Worm (Caenorhabditis elegans) whole organism, mixed stage, embryonic: ENCODE measurements around the gene fbxb-57.

Experiments used
- blmp-1 ChIP-seq: fragments of 150-350 bp; optimal IDR thresholded peaks from 2 replicates; lab custom pipeline; 2014; ENCODE audit warnings: missing biosample characterization, missing genetic modification characterization
- ceh-39 ChIP-seq: fragments of 150-350 bp; optimal IDR thresholded peaks from 2 replicates; lab custom pipeline; 2014; ENCODE audit warnings: missing biosample characterization, missing genetic modification characterization
- ceh-43 ChIP-seq: fragments of 200-800 bp; sonication (Bioruptor generic); optimal IDR thresholded peaks from 2 replicates; lab custom pipeline; 2018; ENCODE audit warnings: mild to moderate bottlenecking, missing genetic modification characterization, moderate library complexity, missing compliant biosample characterization
- ceh-83 ChIP-seq: fragments of 200-800 bp; sonication (Bioruptor generic); optimal IDR thresholded peaks from 2 replicates; lab custom pipeline; 2018; ENCODE audit warnings: mild to moderate bottlenecking, missing genetic modification characterization, missing compliant biosample characterization
- ces-1 ChIP-seq: fragments of 150-350 bp; optimal IDR thresholded peaks from 2 replicates; lab custom pipeline; 2014; ENCODE audit warnings: missing biosample characterization, missing genetic modification reagents, missing genetic modification characterization
- cnd-1 ChIP-seq: fragments of 200-800 bp; sonication (Bioruptor generic); optimal IDR thresholded peaks from 2 replicates; lab custom pipeline; 2018; ENCODE audit warnings: mild to moderate bottlenecking, missing genetic modification characterization, missing compliant biosample characterization
- elt-1 ChIP-seq: sonication (generic microtip); optimal IDR thresholded peaks from 2 replicates; lab custom pipeline; 2017; ENCODE audit warnings: missing genetic modification characterization, mild to moderate bottlenecking, missing compliant biosample characterization, antibody characterized with exemption, moderate library complexity, borderline replicate concordance; ENCODE audit not compliant: insufficient read depth
- elt-3 ChIP-seq: fragments of 150-350 bp; optimal IDR thresholded peaks from 2 replicates; lab custom pipeline; 2014; ENCODE audit warnings: missing biosample characterization, missing genetic modification characterization
- ham-2 ChIP-seq: fragments of 200-800 bp; sonication (Bioruptor generic); optimal IDR thresholded peaks from 2 replicates; lab custom pipeline; 2018; ENCODE audit warnings: mild to moderate bottlenecking, missing genetic modification characterization, missing compliant biosample characterization
- hlh-1 ChIP-seq: fragments of 150-350 bp; optimal IDR thresholded peaks from 2 replicates; lab custom pipeline; 2014; ENCODE audit warnings: missing biosample characterization, missing genetic modification reagents, missing genetic modification characterization
- lin-13 ChIP-seq: fragments of 150-350 bp; optimal IDR thresholded peaks from 2 replicates; lab custom pipeline; 2014; ENCODE audit warnings: missing biosample characterization, missing genetic modification characterization
- lin-32 ChIP-seq: fragments of 200-800 bp; sonication (Bioruptor generic); optimal IDR thresholded peaks from 2 replicates; lab custom pipeline; 2018; ENCODE audit warnings: mild to moderate bottlenecking, missing genetic modification characterization, missing compliant biosample characterization
- lsy-2 ChIP-seq: fragments of 150-350 bp; optimal IDR thresholded peaks from 2 replicates; lab custom pipeline; 2014; ENCODE audit warnings: missing biosample characterization, missing genetic modification characterization
- mep-1 ChIP-seq: fragments of 150-350 bp; optimal IDR thresholded peaks from 2 replicates; lab custom pipeline; 2017; ENCODE audit warnings: missing biosample characterization, missing genetic modification reagents, missing genetic modification characterization, inconsistent platforms
- mls-2 ChIP-seq: sonication (generic microtip); optimal IDR thresholded peaks from 2 replicates; lab custom pipeline; 2016; ENCODE audit warnings: mild to moderate bottlenecking, missing genetic modification characterization, moderate library complexity, missing compliant biosample characterization
- nhr-12 ChIP-seq: fragments of 150-350 bp; optimal IDR thresholded peaks from 2 replicates; lab custom pipeline; 2014; ENCODE audit warnings: missing biosample characterization, missing genetic modification characterization
- nhr-2 ChIP-seq: fragments of 150-350 bp; optimal IDR thresholded peaks from 2 replicates; lab custom pipeline; 2014; ENCODE audit warnings: missing biosample characterization, missing genetic modification characterization
- nhr-237 ChIP-seq: fragments of 150-350 bp; optimal IDR thresholded peaks from 2 replicates; lab custom pipeline; 2014; ENCODE audit warnings: missing biosample characterization, missing genetic modification characterization
- nhr-28 ChIP-seq: fragments of 150-350 bp; optimal IDR thresholded peaks from 2 replicates; lab custom pipeline; 2014; ENCODE audit warnings: missing biosample characterization, missing genetic modification characterization
- nhr-76 ChIP-seq: sonication (generic microtip); optimal IDR thresholded peaks from 2 replicates; lab custom pipeline; 2017; ENCODE audit warnings: missing biosample characterization, missing genetic modification characterization
- pha-4 ChIP-seq: fragments of 150-350 bp; optimal IDR thresholded peaks from 2 replicates; lab custom pipeline; 2018; ENCODE audit warnings: missing biosample characterization, missing genetic modification reagents, missing genetic modification characterization
- sem-2 ChIP-seq: fragments of 200-800 bp; sonication (Bioruptor generic); optimal IDR thresholded peaks from 2 replicates; lab custom pipeline; 2018; ENCODE audit warnings: mild to moderate bottlenecking, missing genetic modification characterization, missing compliant biosample characterization
- snpc-4 ChIP-seq: fragments of 150-350 bp; optimal IDR thresholded peaks from 2 replicates; lab custom pipeline; 2014; ENCODE audit warnings: missing biosample characterization, missing genetic modification characterization
- sptf-1 ChIP-seq: sonication (generic microtip); optimal IDR thresholded peaks from 2 replicates; lab custom pipeline; 2017; ENCODE audit warnings: mild to moderate bottlenecking, missing genetic modification characterization, moderate library complexity, missing compliant biosample characterization
- tbx-8 ChIP-seq: fragments of 200-800 bp; sonication (Bioruptor generic); optimal IDR thresholded peaks from 2 replicates; lab custom pipeline; 2018; ENCODE audit warnings: mild to moderate bottlenecking, missing genetic modification characterization, moderate library complexity, missing compliant biosample characterization
- unc-120 ChIP-seq: sonication (generic microtip); optimal IDR thresholded peaks from 2 replicates; lab custom pipeline; 2017; ENCODE audit warnings: missing genetic modification characterization, missing compliant biosample characterization; ENCODE audit not compliant: poor library complexity, severe bottlenecking
- unc-62 ChIP-seq: fragments of 150-350 bp; optimal IDR thresholded peaks from 2 replicates; lab custom pipeline; 2014; ENCODE audit warnings: missing biosample characterization, missing genetic modification reagents, missing genetic modification characterization
- zip-8 ChIP-seq: fragments of 150-350 bp; optimal IDR thresholded peaks from 2 replicates; lab custom pipeline; 2014; ENCODE audit warnings: missing biosample characterization, missing genetic modification characterization

Gene fbxb-57

DNA sequence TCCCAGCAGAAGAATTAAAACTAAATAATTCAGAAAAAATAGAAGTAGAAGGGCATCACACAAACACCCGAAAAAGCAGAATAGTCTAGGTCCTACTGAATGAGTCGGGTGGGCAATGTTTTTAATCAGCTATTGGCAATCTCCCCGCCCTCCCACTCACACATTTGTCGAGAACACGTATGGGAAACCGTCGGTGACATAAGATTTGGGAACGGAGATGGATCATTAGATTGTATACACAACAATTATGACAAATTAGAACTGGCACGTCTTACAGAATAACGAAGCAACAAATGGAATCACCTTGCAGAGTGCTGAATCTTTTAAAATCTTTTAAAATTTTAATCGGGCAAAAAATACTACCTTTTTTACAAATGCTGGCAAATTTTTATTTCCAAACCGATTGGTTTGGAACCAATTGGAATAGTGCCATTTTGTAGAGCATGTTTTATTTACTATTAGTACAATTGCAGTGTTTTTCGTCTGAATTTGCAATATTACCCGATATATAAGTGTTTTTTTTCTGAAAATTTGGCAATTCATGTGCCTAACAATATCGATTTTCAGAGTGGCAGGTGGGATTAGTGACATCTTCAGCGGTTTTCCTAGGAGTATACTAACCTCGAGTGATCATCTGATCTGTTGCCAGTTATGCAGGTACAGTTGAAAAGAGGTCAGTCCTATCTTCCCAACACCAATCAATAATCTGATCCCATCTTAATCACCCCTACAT is at the start of gene fbxb-57, which contains the start of gene F55C9.3:
Gene fbxb-57 (plus strand): TSS at position 683 of the 733 bp plus-strand sequence.
Gene F55C9.3 (minus strand): TSS at position 101 of the 733 bp plus-strand sequence.
- TF ChIP-seq elt-1 (tag; lab: Kevin White, UChicago): peak; percentile 69
- TF ChIP-seq cnd-1 (tag; lab: Kevin White, UChicago): no peak
- no peak for TF ChIP-seq mep-1 (tag; lab: Kevin White, UChicago)
- TF ChIP-seq nhr-12 (tag; lab: Kevin White, UChicago): no peak
- TF ChIP-seq unc-62: no peak

DNA sequence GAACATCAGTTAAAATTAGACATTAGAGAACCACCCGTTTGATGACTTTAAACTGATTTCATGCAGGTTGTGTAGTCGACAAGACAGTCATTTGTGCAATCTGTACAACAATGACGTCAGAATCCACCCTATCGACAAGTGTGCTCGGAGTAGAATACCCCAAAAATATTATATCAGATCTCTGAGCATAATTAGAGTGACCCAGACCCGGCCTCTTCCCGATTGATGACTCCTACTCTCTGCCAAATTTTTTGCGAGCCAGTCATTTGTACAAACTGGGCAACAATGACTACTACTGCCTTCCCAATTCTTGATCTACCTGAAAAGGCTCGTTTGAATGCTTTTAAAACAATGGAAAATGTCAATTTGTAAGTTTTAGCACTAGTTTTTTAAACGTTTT is 48.4 kb upstream of the fbxb-57 start, which contains the start of the genes fbxb-115 and fbxb-1:
Gene fbxb-115 (minus strand): TSS at position 101 of the 400 bp plus-strand sequence.
Gene fbxb-1 (plus strand): TSS at position 226 of the 400 bp plus-strand sequence.
- TF ChIP-seq unc-62 (no peak), cnd-1 (tag; lab: Kevin White, UChicago) (no peak), sem-2 (GFP tag; lab: Kevin White, UChicago) (no peak), unc-120 (tag; lab: Kevin White, UChicago) (no peak), ces-1 (no peak), snpc-4 (no peak), mep-1 (tag; lab: Kevin White, UChicago) (no peak), nhr-2 (no peak), elt-1 (tag; lab: Kevin White, UChicago) (no peak), blmp-1 (tag; lab: Kevin White, UChicago) (no peak), pha-4 (tag; lab: Kevin White, UChicago) (no peak), mls-2 (tag; lab: Kevin White, UChicago) (no peak), lsy-2 (no peak), ceh-39 (tag; lab: Kevin White, UChicago) (no peak), nhr-28 (no peak), ceh-83 (no peak)

DNA sequence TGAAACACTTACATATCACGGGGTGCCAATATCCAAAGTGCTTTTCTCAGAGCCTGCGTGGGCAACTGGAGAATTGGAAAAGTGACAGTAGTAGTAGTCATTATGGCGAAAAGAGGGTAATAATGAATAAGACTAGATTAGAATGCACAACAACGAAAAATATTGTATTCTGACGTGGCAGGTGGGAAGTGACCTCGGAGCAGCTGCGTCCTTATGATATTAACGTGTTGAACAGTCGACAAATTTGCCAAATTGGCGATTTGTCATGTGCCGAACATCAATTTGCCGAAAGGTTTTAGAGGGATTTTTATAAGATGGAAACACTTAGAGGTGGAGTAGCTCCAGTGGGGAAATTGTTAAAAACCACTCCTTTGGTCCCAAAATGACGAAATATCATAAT is 37.6 kb upstream of the fbxb-57 start, which contains the start of gene str-81:
Gene str-81 (minus strand): TSS at position 101 of the 400 bp plus-strand sequence.
- TF ChIP-seq cnd-1 (tag; lab: Kevin White, UChicago): peak; percentile 16
- peak; percentile 36 for TF ChIP-seq nhr-2
- no peak for TF ChIP-seq nhr-237 (tag; lab: Kevin White, UChicago)

DNA sequence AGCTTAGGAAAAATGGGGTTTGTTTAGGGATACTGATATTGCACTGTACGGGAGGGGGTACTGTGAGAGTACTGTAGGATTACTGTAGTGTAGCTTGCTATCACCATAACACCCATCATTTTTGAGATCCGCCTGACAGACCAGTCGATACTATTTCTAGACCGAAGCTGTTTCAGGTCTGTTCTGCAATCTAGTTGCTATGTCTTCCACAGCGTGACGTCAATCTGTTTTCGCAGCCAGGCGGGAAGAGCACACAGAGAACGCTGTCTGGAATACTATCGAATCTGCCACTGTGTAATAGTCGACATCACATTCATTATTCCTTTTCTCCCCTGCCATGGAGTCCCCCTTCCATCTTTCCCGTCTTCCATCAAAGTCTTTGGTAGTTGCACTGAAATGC is 36.7 kb upstream of the fbxb-57 start, which contains the start of gene F21D9.11:
Gene F21D9.11 (plus strand): TSS at position 301 of the 400 bp plus-strand sequence.
- TF ChIP-seq sptf-1 (tag; lab: Kevin White, UChicago): no peak
- TF ChIP-seq mls-2 (tag; lab: Kevin White, UChicago): no peak
- no peak for TF ChIP-seq nhr-12 (tag; lab: Kevin White, UChicago)
- no peak for TF ChIP-seq ceh-43 (GFP tag; lab: Kevin White, UChicago)
- TF ChIP-seq elt-3 (tag; lab: Kevin White, UChicago): no peak
- TF ChIP-seq tbx-8 (GFP tag; lab: Kevin White, UChicago): no peak
- TF ChIP-seq pha-4 (tag; lab: Kevin White, UChicago): no peak
- no peak for TF ChIP-seq lin-13 (tag; lab: Kevin White, UChicago)
- no peak for TF ChIP-seq elt-1 (tag; lab: Kevin White, UChicago)
- TF ChIP-seq ham-2: no peak
- no peak for TF ChIP-seq snpc-4
- TF ChIP-seq zip-8 (tag; lab: Kevin White, UChicago): no peak
- no peak for TF ChIP-seq unc-62
- TF ChIP-seq blmp-1 (tag; lab: Kevin White, UChicago): no peak
- TF ChIP-seq ces-1: no peak
- TF ChIP-seq nhr-237 (tag; lab: Kevin White, UChicago): no peak
- no peak for TF ChIP-seq hlh-1 (tag; lab: Kevin White, UChicago)
- no peak for TF ChIP-seq ceh-39 (tag; lab: Kevin White, UChicago)
- TF ChIP-seq, all 35 proteins: peak for 0

DNA sequence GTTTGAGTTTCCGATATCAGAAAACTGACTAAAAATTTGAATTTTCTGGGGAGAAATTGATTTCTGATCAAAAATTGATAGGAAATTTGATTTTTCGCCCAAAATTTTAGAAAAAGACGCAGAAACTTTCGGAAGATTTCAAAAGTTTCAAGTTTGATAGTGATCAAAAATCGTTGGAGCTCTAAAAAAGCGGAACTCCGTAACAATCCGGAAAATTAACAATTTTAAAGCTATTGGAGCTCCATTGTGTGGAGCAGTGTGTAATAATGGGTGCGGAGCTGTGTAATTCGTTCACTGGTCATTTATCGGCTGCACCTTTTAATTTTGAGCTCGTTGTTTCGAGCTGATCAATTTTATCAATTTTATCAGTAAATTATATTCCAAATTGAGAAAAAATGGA is 35.0 kb upstream of the fbxb-57 start, which contains the start of gene F21D9.4:
Gene F21D9.4 (plus strand): TSS at position 301 of the 400 bp plus-strand sequence.
- TF ChIP-seq mls-2 (tag; lab: Kevin White, UChicago): no peak
- TF ChIP-seq nhr-237 (tag; lab: Kevin White, UChicago): no peak
- TF ChIP-seq ceh-43 (GFP tag; lab: Kevin White, UChicago): no peak
- TF ChIP-seq elt-3 (tag; lab: Kevin White, UChicago): no peak
- TF ChIP-seq pha-4 (tag; lab: Kevin White, UChicago): no peak
- TF ChIP-seq lin-13 (tag; lab: Kevin White, UChicago): no peak
- TF ChIP-seq unc-62: no peak
- no peak for TF ChIP-seq sptf-1 (tag; lab: Kevin White, UChicago)
- no peak for TF ChIP-seq nhr-76 (tag; lab: Kevin White, UChicago)
- TF ChIP-seq ceh-83: no peak
- TF ChIP-seq unc-120 (tag; lab: Kevin White, UChicago): no peak
- no peak for TF ChIP-seq lin-32 (GFP tag; lab: Kevin White, UChicago)
